Worm (Caenorhabditis elegans): ENCODE measurements around the gene sor-3.

- TF ChIP-seq aly-2 (tag; optimal IDR thresholded peaks at IDR 0.05) (no peak), fos-1 (tag; optimal IDR thresholded peaks at IDR 0.05) (no peak), lin-13 (GFP tag; optimal IDR thresholded peaks at IDR 0.05) (no peak), ztf-11 (tag; optimal IDR thresholded peaks at IDR 0.05) (no peak), unc-62 (GFP tag; optimal IDR thresholded peaks at IDR 0.05 in 1 of 2) (no peak), unc-62 (tag; optimal IDR thresholded peaks at IDR 0.05) (no peak), snpc-4 (tag; optimal IDR thresholded peaks at IDR 0.05) (no peak), ceh-20 (GFP tag; IDR thresholded peaks at IDR 0.05) (no peak), lir-3 (tag; optimal IDR thresholded peaks at IDR 0.05) (no peak)
These were observed 49.5 kb downstream of the sor-3 start for ce11 chrX:402951-403350.

All from whole organism, L4 larva.